Fruit fly (Drosophila melanogaster): ENCODE measurements around the gene FoxK.

Gene FoxK

dm6 chr3L:11148478-11149251, 28.1 kb upstream of the FoxK start (continued):
- TF ChIP-seq Doc3 (GFP tag; IDR thresholded peaks at IDR 0.05; ENCODE audit: partially characterized antibody) (no peak), CG18599 (GFP tag; optimal IDR thresholded peaks at IDR 0.05) (peak; percentile 48), sr (GFP tag; IDR thresholded peaks at IDR 0.05) (no peak), CG18619 (GFP tag; optimal IDR thresholded peaks at IDR 0.05) (peak; percentile 3), trem (tag; optimal IDR thresholded peaks at IDR 0.05) (peak; percentile 35), CG11504 (tag; optimal IDR thresholded peaks at IDR 0.05) (peak; percentile 74), CG9727 (GFP tag; optimal IDR thresholded peaks at IDR 0.05) (no peak), CG1233 (GFP tag; optimal IDR thresholded peaks at IDR 0.05) (no peak), seq (GFP tag; IDR thresholded peaks at IDR 0.05) (0 out of 2 replicates have a peak, but pooled peaks have one; percentile 9), CG10209 (GFP tag; optimal IDR thresholded peaks at IDR 0.05) (peak; percentile 18), CG14710 (tag; optimal IDR thresholded peaks at IDR 0.05) (peak; percentile 62), ems (GFP tag; optimal IDR thresholded peaks at IDR 0.05) (peak; percentile 3), lmd (GFP tag; IDR thresholded peaks at IDR 0.05) (peak; percentile 47; the same call in 1 of the 2 replicates), Ssrp (tag; optimal IDR thresholded peaks at IDR 0.05) (peak; percentile 58), CG10543 (GFP tag; optimal IDR thresholded peaks at IDR 0.05) (no peak), NfI (GFP tag; optimal IDR thresholded peaks at IDR 0.05) (peak; percentile 20), CG4820 (GFP tag; optimal IDR thresholded peaks at IDR 0.05) (peak; percentile 41), gcm2 (GFP tag; optimal IDR thresholded peaks at IDR 0.05) (no peak), D19B (GFP tag; optimal IDR thresholded peaks at IDR 0.05) (no peak), MESR4 (GFP tag; optimal IDR thresholded peaks at IDR 0.05) (no peak), da (GFP tag; optimal IDR thresholded peaks at IDR 0.05) (no peak), CG9817 (tag; optimal IDR thresholded peaks at IDR 0.05) (no peak), CG8924 (tag; optimal IDR thresholded peaks at IDR 0.05) (peak; percentile 49), tll (GFP tag; optimal IDR thresholded peaks at IDR 0.05) (no peak), CG17385 (GFP tag; optimal IDR thresholded peaks at IDR 0.05) (peak; percentile 29), Kr (GFP tag; optimal IDR thresholded peaks at IDR 0.05) (no peak), pfk (GFP tag; optimal IDR thresholded peaks at IDR 0.05) (no peak), Dll (GFP tag; IDR thresholded peaks at IDR 0.05; ENCODE audit: partially characterized antibody) (no peak), kah (GFP tag; optimal IDR thresholded peaks at IDR 0.05) (no peak), CG30020 (tag; optimal IDR thresholded peaks at IDR 0.05) (no peak), cg (GFP tag; optimal IDR thresholded peaks at IDR 0.05) (no peak), Aef1 (GFP tag; IDR thresholded peaks at IDR 0.05) (no peak), CG2712 (tag; optimal IDR thresholded peaks at IDR 0.05) (peak; percentile 70), Dek (tag; optimal IDR thresholded peaks at IDR 0.05) (no peak), Myb (GFP tag; optimal IDR thresholded peaks at IDR 0.05) (no peak), Mrtf (GFP tag; IDR thresholded peaks at IDR 0.05) (no peak), CG7987 (GFP tag; optimal IDR thresholded peaks at IDR 0.05) (no peak), CG7372 (GFP tag; IDR thresholded peaks at IDR 0.05) (no peak), lola (GFP tag; optimal IDR thresholded peaks at IDR 0.05) (peak in 1 of 3 experiments; percentile 48), Lpt (GFP tag; optimal IDR thresholded peaks at IDR 0.05) (no peak), CG3407 (GFP tag; optimal IDR thresholded peaks at IDR 0.05) (no peak), CG8359 (GFP tag; optimal IDR thresholded peaks at IDR 0.05; ENCODE audit: borderline replicate concordance) (peak; percentile 15), sc (optimal IDR thresholded peaks at IDR 0.05) (no peak), sc (GFP tag; optimal IDR thresholded peaks at IDR 0.05) (peak; percentile 41), CG7271 (tag; optimal IDR thresholded peaks at IDR 0.05) (no peak), Bteb2 (GFP tag; optimal IDR thresholded peaks at IDR 0.05) (no peak), danr (GFP tag; IDR thresholded peaks at IDR 0.05) (no peak), BtbVII (GFP tag; optimal IDR thresholded peaks at IDR 0.05) (peak; percentile 35)
